Fruit fly (Drosophila melanogaster) ovary, adult (tissue): Measurements from ENCODE around the gene Rbm13.

Source experiments
- CG17801 ChIP-seq: fragments of 200-800 bp; optimal IDR thresholded peaks from 2 replicates; lab custom pipeline; 2019; ENCODE audit warnings: missing biosample characterization, mild to moderate bottlenecking, missing genetic modification characterization, moderate library complexity; ENCODE audit not compliant: partially characterized antibody

Rbm13 gene

DNA sequence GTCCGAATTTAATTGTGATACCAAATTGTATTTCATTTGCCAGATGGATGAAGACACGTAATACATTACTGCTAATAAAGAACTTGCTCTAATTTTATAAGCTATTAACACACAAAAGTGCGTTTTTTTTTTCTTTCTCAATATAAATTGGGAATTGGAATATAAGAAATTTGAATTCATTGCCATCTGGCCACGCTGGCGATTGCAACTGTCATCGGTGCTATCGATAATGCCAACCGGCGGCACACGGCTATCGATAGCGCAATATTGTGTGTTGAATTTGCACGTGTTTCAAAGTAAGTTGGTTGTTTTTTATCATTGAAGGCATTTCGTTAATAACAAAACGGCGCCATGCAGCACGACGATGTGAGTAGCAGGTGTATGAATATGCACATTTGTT is at the start of gene Rbm13:
Rbm13 (plus strand) TSS at position 253 of the 400 bp plus-strand sequence.
- no peak for TF ChIP-seq CG17801 (GFP tag; lab: Kevin White, UChicago)

DNA sequence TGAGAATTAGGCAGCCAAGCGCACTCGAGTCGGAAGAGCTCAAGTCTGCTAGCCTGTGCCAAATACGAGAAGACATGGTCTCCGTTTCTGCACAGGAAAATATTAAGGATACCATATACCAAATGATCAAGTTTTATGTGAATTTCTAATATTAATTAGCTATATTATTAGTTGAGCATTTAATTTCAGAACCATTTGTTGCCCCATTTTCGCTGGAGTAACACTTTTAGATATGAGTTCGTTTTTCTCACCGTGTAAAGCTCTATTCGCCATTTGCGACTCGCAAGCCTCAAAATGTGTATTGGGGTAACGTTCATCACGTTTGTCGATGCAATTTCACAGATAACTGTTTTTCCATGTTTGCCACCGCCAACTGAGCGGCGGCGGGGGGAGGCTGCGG is 49.3 kb upstream of the Rbm13 start:
- no peak for TF ChIP-seq CG17801 (GFP tag; lab: Kevin White, UChicago)

DNA sequence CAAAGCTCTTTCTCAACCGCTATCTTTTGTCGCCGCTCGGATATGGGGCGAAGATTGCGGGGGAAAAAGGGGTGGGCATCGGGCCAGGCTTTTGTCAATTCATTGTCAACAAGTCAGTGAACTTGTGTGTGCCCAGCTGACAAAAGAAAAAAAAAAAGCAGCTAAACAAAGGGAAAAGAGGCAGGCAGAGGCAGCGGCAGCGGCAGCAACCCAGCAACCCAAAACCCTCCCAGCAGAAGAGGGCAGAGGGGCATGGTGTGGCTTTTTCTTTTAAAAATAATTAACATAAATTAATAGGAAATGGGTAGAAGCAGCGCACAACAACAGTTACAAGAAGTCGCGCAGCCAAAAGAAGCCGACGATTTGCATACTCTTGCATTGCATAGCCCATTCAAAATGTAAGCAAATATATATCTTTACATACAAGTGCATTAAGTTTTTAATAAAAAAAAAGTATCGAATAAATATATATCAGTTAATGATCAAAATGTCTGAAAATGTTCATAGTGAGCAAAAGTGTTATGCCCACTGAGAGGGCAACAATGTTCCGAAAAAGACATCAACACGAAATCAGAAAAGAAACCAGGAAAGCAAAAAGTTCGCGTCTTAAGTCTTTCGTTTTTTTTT is 44.3 kb upstream of the Rbm13 start:
- TF ChIP-seq CG17801 (GFP tag; lab: Kevin White, UChicago): no peak

DNA sequence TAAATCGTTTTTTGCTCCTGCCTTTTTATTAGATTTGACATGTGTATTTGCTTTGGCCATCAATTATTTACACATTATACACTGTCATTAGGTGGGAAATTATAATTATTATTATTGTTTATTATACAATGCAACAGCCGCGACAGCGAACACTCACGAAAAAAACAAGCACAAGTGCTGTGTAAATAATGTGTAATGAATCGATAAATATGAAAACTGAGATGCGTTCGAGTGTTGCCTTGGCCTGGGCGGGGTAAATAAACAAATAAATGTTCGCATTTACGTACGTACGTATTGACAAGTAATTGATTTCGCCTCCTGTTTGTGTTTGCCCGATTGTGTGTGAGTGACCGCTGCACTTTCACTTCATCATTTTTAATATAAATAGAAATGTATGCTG is 42.8 kb upstream of the Rbm13 start:
- TF ChIP-seq CG17801 (GFP tag; lab: Kevin White, UChicago): no peak

DNA sequence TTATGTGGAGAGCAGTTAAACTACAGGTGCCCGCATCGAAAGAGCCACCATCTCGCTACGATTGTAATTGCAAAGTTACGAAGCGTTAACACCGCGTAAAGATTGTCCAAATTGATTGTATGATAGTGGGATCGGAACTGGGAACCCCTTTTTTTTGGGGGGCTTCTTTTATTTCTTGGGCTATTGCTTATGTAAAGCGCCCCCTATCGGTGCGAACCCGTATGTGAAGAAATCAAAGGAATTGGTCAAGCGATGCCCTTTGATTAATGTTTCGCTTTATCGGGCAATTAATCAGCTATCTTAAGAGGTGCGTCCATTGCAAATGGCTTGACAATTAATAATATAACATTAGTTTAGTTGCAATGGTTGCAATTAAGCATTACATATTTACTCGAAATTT is 42.0 kb upstream of the Rbm13 start:
- no peak for TF ChIP-seq CG17801 (GFP tag; lab: Kevin White, UChicago)

DNA sequence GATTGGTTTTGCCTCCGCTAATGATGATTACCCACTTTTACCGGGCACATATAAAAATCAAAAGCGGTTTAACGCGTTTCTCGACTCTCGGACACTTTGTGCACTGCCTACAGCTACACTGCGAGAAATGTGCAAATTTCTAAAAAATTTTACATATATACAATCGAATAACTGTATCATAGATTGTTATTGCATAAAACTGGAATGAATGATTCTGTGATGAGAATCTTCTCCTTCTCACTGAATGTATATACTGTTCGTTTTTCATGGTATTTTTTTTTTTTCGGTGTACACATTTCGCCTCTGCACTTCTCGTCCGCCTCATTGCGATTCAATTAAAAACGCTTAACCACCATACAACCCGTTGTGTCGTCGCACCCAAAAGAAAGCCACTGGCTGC is 40.2 kb upstream of the Rbm13 start:
- TF ChIP-seq CG17801 (GFP tag; lab: Kevin White, UChicago): no peak

DNA sequence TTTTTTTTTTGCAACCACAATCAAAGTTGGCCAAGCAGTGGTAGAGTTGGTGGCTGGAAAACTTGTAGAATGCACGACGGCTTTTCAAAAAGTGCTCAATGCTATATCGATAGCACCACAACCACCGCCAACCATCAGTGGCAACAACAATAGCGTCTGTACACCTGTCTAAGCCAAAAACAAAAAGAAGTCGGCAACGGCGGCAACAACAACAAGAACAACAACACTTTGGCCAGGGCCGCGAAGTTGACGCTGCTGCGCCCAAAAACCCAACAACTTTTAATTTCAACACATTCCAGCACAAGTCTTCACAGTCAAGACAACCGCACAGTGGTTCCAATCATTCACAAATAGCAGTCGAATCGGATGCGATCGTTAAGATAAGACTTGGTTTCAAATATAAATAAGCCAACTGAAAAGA is 38.4 kb upstream of the Rbm13 start:
- no peak for TF ChIP-seq CG17801 (GFP tag; lab: Kevin White, UChicago)

DNA sequence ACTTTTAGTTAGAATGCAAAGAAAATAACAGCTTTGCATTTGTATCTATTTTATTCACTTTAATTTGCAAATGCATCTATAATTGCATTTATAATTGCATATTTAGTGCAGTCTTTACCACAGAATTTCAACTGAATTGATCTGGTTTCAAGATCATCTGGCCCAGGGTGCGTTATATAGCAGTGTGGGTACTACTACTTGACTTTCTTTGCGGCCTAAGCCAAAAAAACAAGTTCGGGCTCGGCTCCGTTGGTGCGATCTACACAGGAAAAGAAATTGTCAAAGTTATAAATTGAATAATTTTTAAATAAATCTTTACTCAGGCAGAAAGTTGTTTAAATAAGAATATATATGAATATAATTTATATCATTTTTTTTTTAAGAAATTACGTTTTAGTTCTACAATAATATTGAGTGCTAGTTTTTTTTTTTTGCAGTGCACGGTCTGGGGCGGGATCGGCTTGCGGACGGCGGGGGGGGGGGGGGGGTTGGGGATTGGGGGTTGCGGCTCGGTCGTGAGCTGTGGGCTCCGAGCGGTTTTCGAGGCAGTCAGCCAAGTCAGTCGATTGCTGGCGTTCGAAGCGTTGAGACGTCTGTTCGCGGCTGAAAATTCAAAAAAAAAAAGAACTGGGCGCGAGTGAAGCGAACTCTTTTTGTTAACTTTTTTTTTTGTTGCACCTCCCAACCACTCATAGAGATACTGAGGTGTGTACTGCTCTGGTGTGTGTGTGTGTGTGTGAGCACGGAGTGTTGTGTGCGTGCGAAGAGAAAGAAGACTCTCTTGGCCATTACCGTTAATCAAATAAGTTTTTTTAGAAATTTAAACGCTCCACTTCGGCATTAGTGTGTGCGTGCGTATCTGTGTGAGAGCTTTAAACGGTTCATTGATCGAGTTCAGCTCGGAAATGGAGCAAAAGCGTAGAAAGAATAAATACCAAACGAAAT is 37.7 kb upstream of the Rbm13 start:
- peak; percentile 82 for TF ChIP-seq CG17801 (GFP tag; lab: Kevin White, UChicago)

DNA sequence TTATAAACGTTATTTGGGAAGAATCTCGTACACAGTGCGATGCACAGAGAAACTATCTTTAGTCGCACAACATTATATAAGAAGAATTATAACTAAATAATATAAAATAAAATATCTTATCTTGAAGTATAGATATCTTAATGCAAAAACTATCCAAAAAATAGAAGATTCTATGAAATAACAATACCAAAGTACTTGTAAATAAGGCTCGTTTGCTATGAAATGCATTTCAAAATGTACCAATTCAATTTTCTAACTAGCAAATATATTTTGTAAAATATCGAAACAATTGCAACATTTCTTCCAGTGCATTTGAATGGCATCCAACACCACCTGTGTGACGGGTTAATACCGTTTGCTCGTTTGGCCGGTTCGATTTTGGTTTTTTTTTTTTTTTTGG is 35.2 kb upstream of the Rbm13 start:
- no peak for TF ChIP-seq CG17801 (GFP tag; lab: Kevin White, UChicago)

DNA sequence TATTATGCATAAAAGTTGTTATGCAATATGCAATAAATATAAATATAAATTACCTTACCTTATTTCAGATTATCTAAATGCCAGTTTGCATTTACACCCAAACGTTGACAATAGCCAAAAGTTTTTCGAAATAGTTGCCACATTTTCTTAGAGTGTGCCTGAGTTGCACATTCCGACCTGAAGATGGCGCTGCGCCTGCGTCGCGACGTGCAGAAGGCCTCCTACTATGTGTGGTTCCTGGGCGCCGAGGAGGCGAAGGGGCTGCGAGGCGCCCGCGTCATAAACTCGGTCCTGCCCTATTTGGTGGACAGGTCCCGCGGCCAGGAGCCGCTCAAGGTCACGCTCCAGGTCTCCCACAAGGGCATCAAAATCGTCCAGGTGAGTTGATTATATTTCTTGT is 34.0 kb upstream of the Rbm13 start:
- TF ChIP-seq CG17801 (GFP tag; lab: Kevin White, UChicago): no peak

DNA sequence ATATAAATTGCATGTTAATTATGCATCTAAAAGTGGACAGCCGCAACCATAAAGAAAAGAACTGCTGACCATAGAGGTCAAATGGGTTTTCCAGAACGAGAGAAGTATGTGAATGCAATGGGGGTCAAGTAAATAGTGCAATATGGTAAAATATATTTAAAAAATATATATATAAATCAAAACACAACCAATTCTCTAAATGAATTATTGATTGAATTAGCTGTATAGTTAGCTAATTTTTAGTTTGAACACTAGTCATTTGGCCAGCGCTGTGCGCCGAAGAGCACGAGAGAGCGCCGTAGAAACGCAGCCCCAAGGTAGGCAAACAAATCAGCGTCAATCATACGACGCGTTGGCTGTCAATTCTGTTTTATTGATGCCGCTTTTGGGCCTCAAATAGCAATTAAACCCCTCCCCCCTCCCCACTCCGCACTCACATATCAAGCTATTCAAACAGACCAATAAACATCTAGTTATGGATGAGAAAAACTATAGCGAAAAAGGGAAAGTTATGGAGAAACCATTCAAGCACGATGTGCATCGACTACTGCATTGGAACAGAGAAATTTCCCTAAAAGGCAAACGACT is 22.4 kb upstream of the Rbm13 start:
- peak; percentile 89 for TF ChIP-seq CG17801 (GFP tag; lab: Kevin White, UChicago)

DNA sequence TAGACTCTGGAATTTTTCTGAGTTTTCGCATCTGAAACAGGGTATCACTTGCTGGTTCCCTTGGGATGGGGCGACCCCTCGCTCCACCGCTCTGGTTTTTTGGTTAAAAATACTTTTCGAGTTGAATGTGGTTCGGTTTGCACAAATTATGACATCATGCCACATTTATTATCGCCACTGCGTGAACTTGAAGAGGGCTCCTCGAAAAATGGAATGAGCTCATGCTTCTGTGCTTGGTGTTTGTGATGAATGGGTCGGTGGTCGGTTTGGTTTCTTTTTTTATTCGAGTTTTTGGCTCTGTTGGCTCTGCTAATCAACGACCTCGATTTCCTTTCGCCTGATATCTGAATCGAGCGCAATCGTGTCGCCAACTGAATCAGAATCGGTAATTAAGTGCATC is 19.8 kb upstream of the Rbm13 start:
- no peak for TF ChIP-seq CG17801 (GFP tag; lab: Kevin White, UChicago)

DNA sequence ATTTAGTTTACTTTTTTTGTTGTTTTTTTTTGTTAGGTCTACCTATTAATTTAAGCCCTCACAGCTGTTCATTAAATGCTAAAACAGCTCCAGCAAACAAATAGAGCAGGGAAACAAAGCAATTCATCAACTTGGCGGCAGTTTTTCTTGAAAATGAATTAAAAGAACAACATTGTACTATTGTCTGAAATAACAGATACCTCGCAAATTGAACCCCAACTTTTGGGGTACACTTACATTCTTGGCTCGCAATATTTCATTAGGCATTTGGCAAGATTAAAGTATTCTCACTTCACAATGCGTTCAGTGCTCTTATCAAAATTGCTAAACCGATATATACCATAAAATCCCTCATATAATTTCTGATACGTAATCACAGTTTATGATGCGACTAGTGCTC is 18.1 kb upstream of the Rbm13 start:
- no peak for TF ChIP-seq CG17801 (GFP tag; lab: Kevin White, UChicago)

DNA sequence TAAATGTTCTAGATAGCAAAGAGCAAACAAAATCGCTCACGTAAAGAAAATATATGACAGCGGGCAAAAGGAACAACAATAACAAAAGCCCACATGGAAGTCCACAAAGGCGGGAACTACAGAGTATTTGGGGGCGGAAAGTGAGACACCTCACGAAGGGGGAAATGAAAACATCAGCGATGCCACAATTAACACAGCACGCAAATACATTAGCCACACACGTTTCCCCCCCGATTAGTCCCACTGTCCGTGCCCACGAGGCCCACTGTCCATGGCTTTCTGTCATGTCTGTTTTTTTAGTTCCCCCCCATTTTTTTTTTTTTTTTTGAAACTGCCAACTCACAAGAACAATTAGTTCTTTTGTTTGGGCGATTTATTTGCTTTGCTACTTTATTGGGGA is 17.5 kb upstream of the Rbm13 start:
- TF ChIP-seq CG17801 (GFP tag; lab: Kevin White, UChicago): no peak

DNA sequence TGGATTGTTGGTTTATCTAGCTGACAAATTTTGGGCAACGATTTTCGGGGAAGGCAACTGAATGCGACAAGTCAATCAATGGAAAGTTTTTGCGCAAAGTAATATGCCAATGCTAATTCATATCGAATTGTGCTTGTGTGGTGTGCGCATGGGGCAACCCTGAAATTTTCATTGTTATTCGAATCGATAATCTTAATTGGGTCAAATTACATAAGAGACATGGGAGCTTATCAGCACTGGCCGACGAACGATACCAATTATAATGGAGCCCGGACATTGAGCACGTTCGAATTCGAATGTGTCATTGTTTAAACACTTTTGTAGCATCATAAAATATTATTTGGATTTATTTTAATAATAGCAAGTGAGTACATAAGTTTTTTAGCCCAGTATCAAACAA is 16.8 kb upstream of the Rbm13 start:
- TF ChIP-seq CG17801 (GFP tag; lab: Kevin White, UChicago): no peak
